Fruit fly (Drosophila melanogaster): ENCODE measurements around the gene CG32986.

Gene CG32986

dm6 chr2L:8852235-8852634, 10.3 kb upstream of the CG32986 start (continued):
- TF ChIP-seq CG4282 (GFP tag; optimal IDR thresholded peaks at IDR 0.05) (no peak), exex (tag; optimal IDR thresholded peaks at IDR 0.05) (peak; percentile 12), CG17829 (tag; optimal IDR thresholded peaks at IDR 0.05) (peak; percentile 52), CG10274 (GFP tag; optimal IDR thresholded peaks at IDR 0.05) (peak; percentile 29), CG4424 (GFP tag; optimal IDR thresholded peaks at IDR 0.05) (peak; percentile 27), CTCF (GFP tag; optimal IDR thresholded peaks at IDR 0.05) (peak; percentile 13), Deaf1 (tag; optimal IDR thresholded peaks at IDR 0.05) (peak; percentile 6), CG12155 (GFP tag; optimal IDR thresholded peaks at IDR 0.05) (no peak), Sox100B (GFP tag; optimal IDR thresholded peaks at IDR 0.05) (peak; percentile 66), tup (GFP tag; optimal IDR thresholded peaks at IDR 0.05) (peak; percentile 36), zfh1 (GFP tag; IDR thresholded peaks at IDR 0.05) (peak; percentile 63; the same call in 1 of the 3 replicates), Nf-YB (GFP tag; optimal IDR thresholded peaks at IDR 0.05) (peak; percentile 71), CG3838 (GFP tag; optimal IDR thresholded peaks at IDR 0.05) (no peak), CG3065 (GFP tag; optimal IDR thresholded peaks at IDR 0.05) (no peak), sug (tag; optimal IDR thresholded peaks at IDR 0.05) (no peak), crol (GFP tag; IDR thresholded peaks at IDR 0.05) (0 out of 2 replicates have a peak, but pooled peaks have one; percentile 20), ase (GFP tag; IDR thresholded peaks at IDR 0.05) (no peak), Usf (GFP tag; optimal IDR thresholded peaks at IDR 0.05) (peak; percentile 29), CG6791 (GFP tag; IDR thresholded peaks at IDR 0.05; ENCODE audit: partially characterized antibody) (no peak), hbn (GFP tag; IDR thresholded peaks at IDR 0.05; ENCODE audit: partially characterized antibody) (no peak), CG32532 (GFP tag; IDR thresholded peaks at IDR 0.05) (no peak), Dad (GFP tag; optimal IDR thresholded peaks at IDR 0.05) (peak; percentile 34), ci (GFP tag; IDR thresholded peaks at IDR 0.05) (peak; percentile 72), pnt (GFP tag; optimal IDR thresholded peaks at IDR 0.05) (peak; percentile 26), nmo (GFP tag; optimal IDR thresholded peaks at IDR 0.05) (peak; percentile 28), CkIIα-i1 (GFP tag; IDR thresholded peaks at IDR 0.05) (no peak), nau (GFP tag; optimal IDR thresholded peaks at IDR 0.05) (peak; percentile 64), sim (GFP tag; IDR thresholded peaks at IDR 0.05) (peak; percentile 31; the same call in 1 of the 2 replicates), CG3281 (GFP tag; optimal IDR thresholded peaks at IDR 0.05) (peak; percentile 44), CG1024 (GFP tag; IDR thresholded peaks at IDR 0.05) (no peak), CG14667 (GFP tag; IDR thresholded peaks at IDR 0.05) (no peak), CG4404 (GFP tag; IDR thresholded peaks at IDR 0.05) (peak; percentile 8; the same call in 1 of the 2 replicates), dimm (GFP tag; IDR thresholded peaks at IDR 0.05) (no peak), insv (GFP tag; optimal IDR thresholded peaks at IDR 0.05) (peak in 1 of 2 experiments; percentile 39), CG42726 (GFP tag; IDR thresholded peaks at IDR 0.05; ENCODE audit: partially characterized antibody) (no peak), corto (GFP tag; optimal IDR thresholded peaks at IDR 0.05) (no peak), CG1832 (GFP tag; optimal IDR thresholded peaks at IDR 0.05) (no peak), Atf3 (GFP tag; optimal IDR thresholded peaks at IDR 0.05) (peak; percentile 24), CG3407 (GFP tag; optimal IDR thresholded peaks at IDR 0.05) (peak; percentile 83), lola (GFP tag; optimal IDR thresholded peaks at IDR 0.05) (peak in 1 of 3 experiments; percentile 78), Fer2 (tag; optimal IDR thresholded peaks at IDR 0.05) (no peak), ERR (GFP tag; optimal IDR thresholded peaks at IDR 0.05) (no peak), CoRest (tag; optimal IDR thresholded peaks at IDR 0.05) (peak; percentile 15), Stat92E (GFP tag; optimal IDR thresholded peaks at IDR 0.05) (peak in 1 of 3 experiments; percentile 64), Bgb (GFP tag; IDR thresholded peaks at IDR 0.05; ENCODE audit: partially characterized antibody) (no peak), Med (GFP tag) (peak; percentile 86), wor (GFP tag; IDR thresholded peaks at IDR 0.05) (no peak), scrt (GFP tag; optimal IDR thresholded peaks at IDR 0.05) (peak; percentile 14), CG8290 (GFP tag; optimal IDR thresholded peaks at IDR 0.05) (peak; percentile 59), CG8290 (tag; optimal IDR thresholded peaks at IDR 0.05) (peak in 1 of 2 experiments; percentile 89), E2f2 (GFP tag; IDR thresholded peaks at IDR 0.05) (peak; percentile 27; the same call in 1 of the 2 replicates)

All from whole organism, embryonic.